Worm (Caenorhabditis elegans): Measurements from ENCODE around the gene glb-29.

ce11 chrII:12055408-12056140 is 46.7 kb downstream of the glb-29 start:
- no peak for TF ChIP-seq lin-13 (GFP tag; optimal IDR thresholded peaks at IDR 0.05)
- TF ChIP-seq nhr-76 (tag; optimal IDR thresholded peaks at IDR 0.05): no peak
- no peak for TF ChIP-seq mxl-2 (GFP tag; conservative IDR thresholded peaks at IDR 0.05)
- TF ChIP-seq ztf-11 (tag; optimal IDR thresholded peaks at IDR 0.05): no peak
- no peak for TF ChIP-seq zfp-2 (tag; optimal IDR thresholded peaks at IDR 0.05)

Data from whole organism, L4 larva.